Fruit fly (Drosophila melanogaster) whole organism, embryonic: Measurements from ENCODE around the gene CG1998.

Experiments used
- Atf6 ChIP-seq: fragments of 200-800 bp; sonication (Bioruptor generic); IDR thresholded peaks from 2 replicates; pipeline ENCODE4 v1.3.6; 2022; ENCODE audit warnings: missing biosample characterization, missing genetic modification characterization
- Bgb ChIP-seq: fragments of 200-800 bp; sonication (Bioruptor generic); IDR thresholded peaks from 2 replicates; pipeline ENCODE4 v1.3.6; 2022; ENCODE audit warnings: missing biosample characterization, missing genetic modification characterization; ENCODE audit not compliant: partially characterized antibody
- CG10209 ChIP-seq: fragments of 200-800 bp; sonication (Bioruptor generic); optimal IDR thresholded peaks from 3 replicates; lab custom pipeline; 2017; ENCODE audit warnings: missing biosample characterization, mild to moderate bottlenecking, missing genetic modification characterization, missing genetic modification reagents
- CG10431 ChIP-seq: fragments of 200-800 bp; sonication (Bioruptor generic); optimal IDR thresholded peaks from 3 replicates; lab custom pipeline; 2018; ENCODE audit warnings: missing biosample characterization, mild to moderate bottlenecking, missing genetic modification characterization
- CG1233 ChIP-seq: fragments of 200-800 bp; sonication (Bioruptor generic); optimal IDR thresholded peaks from 4 replicates; lab custom pipeline; 2018; ENCODE audit warnings: missing biosample characterization, mild to moderate bottlenecking, missing genetic modification characterization
- CG12942 ChIP-seq: fragments of 200-800 bp; sonication (Bioruptor generic); optimal IDR thresholded peaks from 3 replicates; lab custom pipeline; 2016; ENCODE audit warnings: missing biosample characterization, missing genetic modification characterization
- CG13287 ChIP-seq: fragments of 200-800 bp; sonication (Bioruptor generic); IDR thresholded peaks from 2 replicates; pipeline ENCODE4 v1.3.6; 2022; ENCODE audit warnings: missing biosample characterization, missing genetic modification characterization; ENCODE audit not compliant: partially characterized antibody
- CG15073 ChIP-seq: fragments of 200-800 bp; sonication (Bioruptor generic); optimal IDR thresholded peaks from 2 replicates; lab custom pipeline; 2016; ENCODE audit warnings: missing biosample characterization, missing genetic modification characterization
- CG15269 ChIP-seq: fragments of 200-800 bp; sonication (Bioruptor generic); optimal IDR thresholded peaks from 2 replicates; lab custom pipeline; 2018; ENCODE audit warnings: missing biosample characterization, mild to moderate bottlenecking, missing genetic modification characterization, moderate library complexity
- CG17328 ChIP-seq: fragments of 200-800 bp; sonication (Bioruptor generic); IDR thresholded peaks from 2 replicates; pipeline ENCODE4 v1.3.6; 2022; ENCODE audit warnings: missing biosample characterization, missing genetic modification characterization
- CG17361 ChIP-seq: fragments of 200-800 bp; sonication (Bioruptor generic); IDR thresholded peaks from 3 replicates; pipeline ENCODE4 v1.3.6; 2022; ENCODE audit warnings: missing biosample characterization, missing genetic modification characterization
- CG17385 ChIP-seq: fragments of 200-800 bp; sonication (Bioruptor generic); optimal IDR thresholded peaks from 3 replicates; lab custom pipeline; 2018; ENCODE audit warnings: missing biosample characterization, mild to moderate bottlenecking, missing genetic modification characterization
- CG17568 ChIP-seq: fragments of 200-800 bp; sonication (Bioruptor generic); optimal IDR thresholded peaks from 2 replicates; lab custom pipeline; 2018; ENCODE audit warnings: missing biosample characterization, mild to moderate bottlenecking, missing genetic modification characterization, moderate library complexity
- CG2120 ChIP-seq: fragments of 200-800 bp; sonication (Bioruptor generic); optimal IDR thresholded peaks from 3 replicates; lab custom pipeline; 2016; ENCODE audit warnings: missing biosample characterization, missing genetic modification characterization
- CG2199 ChIP-seq: fragments of 200-800 bp; sonication (Bioruptor generic); IDR thresholded peaks from 3 replicates; pipeline ENCODE4 v1.3.6; 2022; ENCODE audit warnings: missing biosample characterization, missing genetic modification characterization
- CG3281 ChIP-seq: fragments of 200-800 bp; sonication (Bioruptor generic); optimal IDR thresholded peaks from 3 replicates; lab custom pipeline; 2017; ENCODE audit warnings: missing biosample characterization, mild to moderate bottlenecking, missing genetic modification characterization
- CG6175 ChIP-seq: fragments of 200-800 bp; sonication (Bioruptor generic); IDR thresholded peaks from 3 replicates; pipeline ENCODE4 v1.3.6; 2022; ENCODE audit warnings: missing biosample characterization, missing genetic modification characterization
- CG7372 ChIP-seq: fragments of 200-800 bp; sonication (Bioruptor generic); IDR thresholded peaks from 2 replicates; pipeline ENCODE4 v1.3.6; 2022; ENCODE audit warnings: missing biosample characterization, missing genetic modification characterization
- CG9876 ChIP-seq: fragments of 200-800 bp; sonication (Bioruptor generic); optimal IDR thresholded peaks from 2 replicates; lab custom pipeline; 2016; ENCODE audit warnings: missing biosample characterization, missing genetic modification characterization
- CG9932 ChIP-seq: fragments of 200-800 bp; sonication (Bioruptor generic); IDR thresholded peaks from 2 replicates; pipeline ENCODE4 v1.3.6; 2022; ENCODE audit warnings: missing biosample characterization, missing genetic modification characterization
- CkIIα-i1 ChIP-seq: fragments of 200-800 bp; sonication (Bioruptor generic); IDR thresholded peaks from 2 replicates; pipeline ENCODE4 v1.3.6; 2022; ENCODE audit warnings: missing biosample characterization, missing genetic modification characterization
- CoRest ChIP-seq: fragments of 200-800 bp; sonication (Bioruptor generic); optimal IDR thresholded peaks from 3 replicates; lab custom pipeline; 2018; ENCODE audit warnings: missing biosample characterization, mild to moderate bottlenecking, missing genetic modification characterization, moderate library complexity
- Dad ChIP-seq: fragments of 200-800 bp; sonication (Bioruptor generic); optimal IDR thresholded peaks from 3 replicates; lab custom pipeline; 2016; ENCODE audit warnings: missing biosample characterization, missing genetic modification characterization
- Deaf1 ChIP-seq: fragments of 200-800 bp; optimal IDR thresholded peaks from 3 replicates; lab custom pipeline; 2019; ENCODE audit warnings: missing biosample characterization, mild to moderate bottlenecking, missing genetic modification characterization, moderate library complexity
- Ets65A ChIP-seq: fragments of 200-800 bp; sonication (Bioruptor generic); peaks from one replicate; lab custom pipeline; 2016; ENCODE audit warnings: missing biosample characterization, missing genetic modification characterization
- H2.0 ChIP-seq: fragments of 200-800 bp; sonication (Bioruptor generic); IDR thresholded peaks from 2 replicates; pipeline ENCODE4 v1.3.6; 2022; ENCODE audit warnings: missing biosample characterization, missing genetic modification characterization
- Hr3 ChIP-seq: fragments of 200-800 bp; sonication (Bioruptor generic); optimal IDR thresholded peaks from 3 replicates; lab custom pipeline; 2016; ENCODE audit warnings: missing biosample characterization, missing genetic modification characterization
- Jarid2 ChIP-seq: fragments of 200-800 bp; sonication (Bioruptor generic); optimal IDR thresholded peaks from 3 replicates; lab custom pipeline; 2017; ENCODE audit warnings: mild to moderate bottlenecking, missing biosample characterization, missing genetic modification reagents, missing genetic modification characterization
- Med ChIP-seq: fragments of 200-800 bp; sonication (Bioruptor generic); peaks from one replicate; lab custom pipeline; 2016; ENCODE audit warnings: missing biosample characterization, missing genetic modification characterization, mild to moderate bottlenecking, inconsistent platforms, moderate library complexity
- Pdp1 ChIP-seq, 2 experiments: fragments of 200-800 bp; sonication (Bioruptor generic); optimal IDR thresholded peaks; 3 replicates each; lab custom pipeline; 2016; ENCODE audit warnings: missing biosample characterization in 2 of 2, missing genetic modification characterization in 2 of 2, mild to moderate bottlenecking in 1 of 2, moderate library complexity in 1 of 2
- Ravus ChIP-seq: fragments of 200-800 bp; sonication (Bioruptor generic); IDR thresholded peaks from 2 replicates; pipeline ENCODE4 v1.3.6; 2022; ENCODE audit warnings: missing biosample characterization, missing genetic modification characterization
- Sry-β ChIP-seq: fragments of 200-800 bp; sonication (Bioruptor generic); optimal IDR thresholded peaks from 2 replicates; lab custom pipeline; 2018; ENCODE audit warnings: missing biosample characterization, mild to moderate bottlenecking, missing genetic modification characterization, moderate library complexity
- Stat92E ChIP-seq, 3 experiments: fragments of >200 bp in 2 of 3; fragments of 200-800 bp in 1 of 3; sonication (Bioruptor generic) in 1 of 3; optimal IDR thresholded peaks; 2 replicates each; lab custom pipeline; 2017 to 2019; ENCODE audit warnings: missing biosample characterization in 3 of 3, missing genetic modification characterization in 3 of 3, mild to moderate bottlenecking in 1 of 3, moderate library complexity in 1 of 3
- al ChIP-seq: fragments of 200-800 bp; sonication (Bioruptor generic); IDR thresholded peaks from 2 replicates; pipeline ENCODE4 v1.3.6; 2022; ENCODE audit warnings: missing biosample characterization, missing genetic modification characterization
- ap ChIP-seq: fragments of 200-800 bp; sonication (Bioruptor generic); IDR thresholded peaks from 2 replicates; pipeline ENCODE4 v1.3.6; 2022; ENCODE audit warnings: missing biosample characterization, missing genetic modification characterization
- bcd ChIP-seq: fragments of 200-800 bp; sonication (Bioruptor generic); optimal IDR thresholded peaks from 2 replicates; lab custom pipeline; 2017; ENCODE audit warnings: missing biosample characterization, mild to moderate bottlenecking, missing genetic modification characterization
- crol ChIP-seq: fragments of 200-800 bp; sonication (Bioruptor generic); IDR thresholded peaks from 2 replicates; pipeline ENCODE4 v1.3.6; 2022; ENCODE audit warnings: missing biosample characterization, missing genetic modification characterization
- danr ChIP-seq: fragments of 200-800 bp; sonication (Bioruptor generic); IDR thresholded peaks from 2 replicates; pipeline ENCODE4 v1.3.6; 2022; ENCODE audit warnings: missing biosample characterization, missing genetic modification characterization
- dmrt11E ChIP-seq: fragments of 200-800 bp; sonication (Bioruptor generic); optimal IDR thresholded peaks from 3 replicates; lab custom pipeline; 2018; ENCODE audit warnings: missing biosample characterization, mild to moderate bottlenecking, missing genetic modification characterization, moderate library complexity
- fd102C ChIP-seq: fragments of 200-800 bp; sonication (Bioruptor generic); optimal IDR thresholded peaks from 2 replicates; lab custom pipeline; 2018; ENCODE audit warnings: missing biosample characterization, mild to moderate bottlenecking, missing genetic modification characterization, moderate library complexity
- fd96Cb ChIP-seq: fragments of 200-800 bp; sonication (Bioruptor generic); optimal IDR thresholded peaks from 2 replicates; lab custom pipeline; 2018; ENCODE audit warnings: missing biosample characterization, mild to moderate bottlenecking, missing genetic modification characterization, moderate library complexity
- gt ChIP-seq: fragments of 200-800 bp; sonication (Bioruptor generic); IDR thresholded peaks from 2 replicates; pipeline ENCODE4 v1.3.6; 2022; ENCODE audit warnings: missing biosample characterization, missing genetic modification characterization
- inv ChIP-seq: fragments of 200-800 bp; sonication (Bioruptor generic); IDR thresholded peaks from 2 replicates; pipeline ENCODE4 v1.3.6; 2022; ENCODE audit warnings: missing biosample characterization, missing genetic modification characterization; ENCODE audit not compliant: partially characterized antibody
- pan ChIP-seq, 4 experiments: fragments of >200 bp in 3 of 4; fragments of 200-800 bp in 1 of 4; sonication (Bioruptor generic) in 1 of 4; optimal IDR thresholded peaks in 3 of 4; IDR thresholded peaks in 1 of 4; 2 replicates each; pipeline versions ENCODE4 v1.3.6 to Lab custom; 2017 to 2022; ENCODE audit warnings: missing biosample characterization in 2 of 4, missing genetic modification characterization in 2 of 4, mixed read lengths in 1 of 4
- sd ChIP-seq: fragments of 200-800 bp; sonication (Bioruptor generic); optimal IDR thresholded peaks from 3 replicates; lab custom pipeline; 2018; ENCODE audit warnings: missing biosample characterization, mild to moderate bottlenecking, missing genetic modification characterization, moderate library complexity
- sens ChIP-seq: fragments of 200-800 bp; sonication (Bioruptor generic); peaks from one replicate; lab custom pipeline; 2016; ENCODE audit warnings: missing biosample characterization, missing genetic modification characterization
- slbo ChIP-seq: fragments of 200-800 bp; sonication (Bioruptor generic); IDR thresholded peaks from 2 replicates; pipeline ENCODE4 v1.3.6; 2022; ENCODE audit warnings: missing biosample characterization, missing genetic modification characterization
- slp2 ChIP-seq: fragments of 200-800 bp; sonication (Bioruptor generic); optimal IDR thresholded peaks from 2 replicates; lab custom pipeline; 2016; ENCODE audit warnings: missing biosample characterization, missing genetic modification characterization
- sug ChIP-seq: fragments of 200-800 bp; optimal IDR thresholded peaks from 2 replicates; lab custom pipeline; 2019; ENCODE audit warnings: missing biosample characterization, mild to moderate bottlenecking, missing genetic modification characterization, moderate library complexity
- tll ChIP-seq, 2 experiments: fragments of 200-800 bp in 1 of 2; fragments of >200 bp in 1 of 2; sonication (Bioruptor generic) in 1 of 2; optimal IDR thresholded peaks; 2 replicates each; lab custom pipeline; 2017 to 2019; ENCODE audit warnings: missing biosample characterization in 2 of 2, missing genetic modification characterization in 2 of 2, mild to moderate bottlenecking in 1 of 2, moderate library complexity in 1 of 2
- z ChIP-seq: fragments of 200-800 bp; sonication (Bioruptor generic); IDR thresholded peaks from 3 replicates; pipeline ENCODE4 v1.3.6; 2022; ENCODE audit warnings: missing biosample characterization, missing genetic modification characterization

CG1998 gene

dm6 chrX:13447438-13447837 lies 34.6 kb upstream of the CG1998 start (continued):
- TF ChIP-seq Ravus (GFP tag; lab: Robert Waterston, UW): no peak
- TF ChIP-seq ap (GFP tag; lab: Robert Waterston, UW): no peak
- no peak for TF ChIP-seq slp2 (GFP tag; lab: Kevin White, UChicago)
- no peak for TF ChIP-seq CG17568
- no peak for TF ChIP-seq Stat92E (GFP tag; optimal IDR thresholded peaks at IDR 0.05; lab: Kevin White, UChicago)
- no peak for TF ChIP-seq dmrt11E (tag; lab: Kevin White, UChicago)
- no peak for TF ChIP-seq CG10431
- TF ChIP-seq sug: no peak
- TF ChIP-seq CG12942 (GFP tag; lab: Kevin White, UChicago): no peak
- TF ChIP-seq gt (GFP tag; lab: Robert Waterston, UW): no peak
- TF ChIP-seq CG2199 (GFP tag; lab: Robert Waterston, UW): no peak
- no peak for TF ChIP-seq bcd (GFP tag; lab: Kevin White, UChicago)
- no peak for TF ChIP-seq crol
- TF ChIP-seq Dad (GFP tag; lab: Kevin White, UChicago): no peak
- no peak for TF ChIP-seq CG9876 (GFP tag; lab: Kevin White, UChicago)
- TF ChIP-seq CG1233 (GFP tag; lab: Kevin White, UChicago): no peak
- TF ChIP-seq CG17385 (GFP tag; lab: Kevin White, UChicago): no peak
- TF ChIP-seq al (GFP tag; lab: Robert Waterston, UW): 0 out of 2 replicates have a peak, but pooled peaks have one; percentile 24
- TF ChIP-seq slbo (GFP tag; lab: Robert Waterston, UW): peak; percentile 53
- peak; percentile 10 for TF ChIP-seq CG10209 (GFP tag; lab: Kevin White, UChicago)
- TF ChIP-seq CG17361: no peak
- peak; percentile 9 for TF ChIP-seq CG15269 (tag; lab: Kevin White, UChicago)
- TF ChIP-seq CG9932: peak; percentile 25; the same call in 1 of the 2 replicates
- TF ChIP-seq CG3281: no peak
- TF ChIP-seq sens (GFP tag; lab: Kevin White, UChicago): peak; percentile 57
- no peak for TF ChIP-seq H2.0 (GFP tag; lab: Robert Waterston, UW)
- no peak for TF ChIP-seq fd96Cb
- TF ChIP-seq pan (optimal IDR thresholded peaks at IDR 0.05; lab: Kevin White, UChicago): no peak
- TF ChIP-seq pan (GFP tag; optimal IDR thresholded peaks at IDR 0.05 in 1 of 2, IDR thresholded peaks at IDR 0.05 in 1 of 2): peak in 1 of 2 experiments; percentile 43
- no peak for TF ChIP-seq CG17328 (GFP tag; lab: Robert Waterston, UW)
- peak; percentile 54 for TF ChIP-seq CG2120 (GFP tag; lab: Kevin White, UChicago)
- TF ChIP-seq Ets65A (GFP tag; lab: Kevin White, UChicago): no peak
- TF ChIP-seq CoRest (tag; lab: Kevin White, UChicago): peak; percentile 19
- TF ChIP-seq Hr3 (GFP tag; lab: Kevin White, UChicago): no peak
- no peak for TF ChIP-seq danr (GFP tag; lab: Robert Waterston, UW)
- no peak for TF ChIP-seq CG13287
- no peak for TF ChIP-seq tll (GFP tag; optimal IDR thresholded peaks at IDR 0.05; lab: Kevin White, UChicago)
- TF ChIP-seq fd102C (GFP tag; lab: Kevin White, UChicago): no peak

dm6 chrX:13445695-13446094 lies 32.8 kb upstream of the CG1998 start, which contains the start of gene Neto:
Neto (plus strand) TSS chrX:13445903.
- TF ChIP-seq CG15073 (no peak), CkIIα-i1 (GFP tag; lab: Robert Waterston, UW) (no peak), Sry-β (peak; percentile 45), Atf6 (GFP tag; lab: Robert Waterston, UW) (no peak), z (GFP tag; lab: Robert Waterston, UW) (peak; percentile 84), inv (GFP tag; lab: Robert Waterston, UW) (0 out of 2 replicates have a peak, but pooled peaks have one; percentile 11), Deaf1 (peak; percentile 74), Med (peak; percentile 64), Bgb (peak; percentile 18; the same call in 1 of the 2 replicates), Jarid2 (GFP tag; lab: Kevin White, UChicago) (peak; percentile 26), CG6175 (GFP tag; lab: Robert Waterston, UW) (peak; percentile 74; the same call in 2 of the 3 replicates), CG7372 (0 out of 2 replicates have a peak, but pooled peaks have one; percentile 33), sd (tag; lab: Kevin White, UChicago) (peak; percentile 15), Pdp1 (GFP tag; optimal IDR thresholded peaks at IDR 0.05; lab: Kevin White, UChicago) (peak in 1 of 2 experiments; percentile 53), CG13287 (no peak)
